Worm (Caenorhabditis elegans) whole organism, midembryonic: ENCODE data around the gene otub-4.
"Not testable (repeated sequence)": the region's sequence is repeated elsewhere in the genome, so short reads cannot be mapped to it uniquely, and the experiment has no call there.

Source experiments
- T22C8.4 ChIP-seq: fragments of 200-800 bp; sonication (Bioruptor generic); IDR thresholded peaks from 2 replicates; pipeline ENCODE4 v1.3.6; 2022; ENCODE audit warnings: missing genetic modification characterization, missing compliant biosample characterization
- cog-1 ChIP-seq: sonication (generic microtip); optimal IDR thresholded peaks from 2 replicates; lab custom pipeline; 2016; ENCODE audit warnings: missing genetic modification characterization, missing compliant biosample characterization
- flt-1 ChIP-seq: fragments of 200-800 bp; sonication (Bioruptor generic); IDR thresholded peaks from 2 replicates; pipeline ENCODE4 v1.3.6; 2022; ENCODE audit warnings: missing genetic modification characterization, missing compliant biosample characterization
- klf-2 ChIP-seq: fragments of 200-800 bp; sonication (Bioruptor generic); conservative IDR thresholded peaks from 2 replicates; pipeline ENCODE4 v1.3.6; 2022; ENCODE audit warnings: missing genetic modification reagents, missing genetic modification characterization, missing compliant biosample characterization
- med-1 ChIP-seq: sonication (generic microtip); optimal IDR thresholded peaks from 2 replicates; lab custom pipeline; 2017; ENCODE audit warnings: missing genetic modification characterization, mild to moderate bottlenecking, missing compliant biosample characterization, antibody characterized with exemption, missing genetic modification reagents; ENCODE audit not compliant: insufficient read depth
- ref-1 ChIP-seq: fragments of 200-800 bp; sonication (Bioruptor generic); conservative IDR thresholded peaks from 2 replicates; pipeline ENCODE4 v1.3.6; 2022; ENCODE audit warnings: missing genetic modification reagents, missing genetic modification characterization, missing compliant biosample characterization
- tab-1 ChIP-seq: fragments of 200-800 bp; sonication (Bioruptor generic); IDR thresholded peaks from 2 replicates; pipeline ENCODE4 v1.3.6; 2022; ENCODE audit warnings: missing genetic modification characterization, missing compliant biosample characterization
- ztf-23 ChIP-seq: fragments of 200-800 bp; sonication (Bioruptor generic); IDR thresholded peaks from 2 replicates; pipeline ENCODE4 v1.3.6; 2022; ENCODE audit warnings: missing genetic modification reagents, missing genetic modification characterization, missing compliant biosample characterization
- ztf-29 ChIP-seq: fragments of 200-800 bp; sonication (Bioruptor generic); IDR thresholded peaks from 2 replicates; pipeline ENCODE4 v1.3.6; 2022; ENCODE audit warnings: missing genetic modification reagents, missing genetic modification characterization, missing compliant biosample characterization

otub-4 gene

ce11 chrIV:3338176-3338575 lies 39.8 kb downstream of the otub-4 start:
- TF ChIP-seq T22C8.4 (GFP tag; lab: Robert Waterston, UW) (peak; percentile 40; the same call in 1 of the 2 replicates), cog-1 (tag; lab: Kevin White, UChicago) (no peak)

- TF ChIP-seq tab-1 (no peak; the same call in none of the 2 replicates), T22C8.4 (GFP tag; lab: Robert Waterston, UW) (0 out of 2 replicates have a peak, but pooled peaks have one; percentile 25), cog-1 (tag; lab: Kevin White, UChicago) (no peak), ztf-29 (GFP tag; lab: Robert Waterston, UW) (no peak), flt-1 (peak; percentile 74), ztf-23 (GFP tag; lab: Robert Waterston, UW) (peak; percentile 72), ref-1 (peak; percentile 57)
These were observed 40.7 kb downstream of the otub-4 start for ce11 chrIV:3337275-3337674.

DNA sequence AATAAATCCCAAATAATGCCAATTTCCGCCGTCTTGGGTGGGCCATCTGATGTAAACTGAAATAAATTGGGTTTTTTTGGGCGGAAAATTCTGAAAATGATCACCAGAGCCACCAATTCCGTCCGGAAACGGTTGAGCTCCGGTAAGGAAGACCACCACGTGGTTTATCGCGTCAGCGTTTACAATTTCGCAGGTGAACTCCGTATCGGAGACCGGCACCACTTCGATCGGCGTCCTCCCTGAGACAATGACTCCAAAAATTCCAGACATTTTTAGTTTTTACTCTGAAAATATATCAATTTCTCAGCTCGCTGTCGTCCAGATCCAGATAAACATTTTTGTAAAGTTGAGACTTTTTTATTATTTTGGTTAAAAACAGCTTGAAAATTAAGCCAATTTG lies 41.3 kb downstream of the otub-4 start, which contains the start of gene F42A6.6:
Gene F42A6.6, minus strand, starts transcription at position 289 of the 400 bp plus-strand sequence.
- TF ChIP-seq klf-2 (GFP tag; lab: Robert Waterston, UW) = no peak
- TF ChIP-seq cog-1 (tag; lab: Kevin White, UChicago) = no peak
- 0 out of 2 replicates have a peak, but pooled peaks have one; percentile 26 for TF ChIP-seq ztf-23 (GFP tag; lab: Robert Waterston, UW)
- TF ChIP-seq tab-1 = no peak

ce11 chrIV:3331758-3332157 lies 46.2 kb downstream of the otub-4 start, which contains the start of gene F42A6.5:
Gene F42A6.5, minus strand, starts transcription at chrIV:3331858.
- not testable (repeated sequence) for TF ChIP-seq tab-1; med-1 (GFP tag; lab: Kevin White, UChicago); flt-1
